Fruit fly (Drosophila melanogaster) whole organism, adult: ENCODE results near the gene CG14400.

Source experiments
- CG11617 ChIP-seq: fragments of 200-800 bp; sonication (Bioruptor generic); optimal IDR thresholded peaks from 2 replicates; lab custom pipeline; 2017; ENCODE audit warnings: mild to moderate bottlenecking, missing biosample characterization, missing genetic modification reagents, missing genetic modification characterization
- CG12768 ChIP-seq: fragments of 200-800 bp; sonication (Bioruptor generic); optimal IDR thresholded peaks from 2 replicates; lab custom pipeline; 2017; ENCODE audit warnings: missing biosample characterization, missing genetic modification characterization, mild to moderate bottlenecking, moderate library complexity, missing genetic modification reagents
- CG14711 ChIP-seq: fragments of 200-800 bp; sonication (Bioruptor generic); optimal IDR thresholded peaks from 2 replicates; lab custom pipeline; 2018; ENCODE audit warnings: missing biosample characterization, mild to moderate bottlenecking, missing genetic modification characterization, moderate library complexity
- CG1620 ChIP-seq: fragments of 200-800 bp; sonication (Bioruptor generic); optimal IDR thresholded peaks from 2 replicates; lab custom pipeline; 2016; ENCODE audit warnings: missing biosample characterization, missing genetic modification characterization
- CG33017 ChIP-seq: fragments of 200-800 bp; sonication (Bioruptor generic); optimal IDR thresholded peaks from 2 replicates; lab custom pipeline; 2018; ENCODE audit warnings: missing biosample characterization, mild to moderate bottlenecking, missing genetic modification characterization, moderate library complexity
- CG5204 ChIP-seq: fragments of 200-800 bp; sonication (Bioruptor generic); optimal IDR thresholded peaks from 2 replicates; lab custom pipeline; 2016; ENCODE audit warnings: missing biosample characterization, missing genetic modification characterization
- CG7045 ChIP-seq: fragments of 200-800 bp; sonication (Bioruptor generic); optimal IDR thresholded peaks from 2 replicates; lab custom pipeline; 2017; ENCODE audit warnings: missing biosample characterization, mild to moderate bottlenecking, missing genetic modification characterization
- CG7101 ChIP-seq: fragments of 200-800 bp; sonication (Bioruptor generic); optimal IDR thresholded peaks from 2 replicates; lab custom pipeline; 2018; ENCODE audit warnings: missing biosample characterization, mild to moderate bottlenecking, missing genetic modification characterization, moderate library complexity
- Clk ChIP-seq: fragments of 200-800 bp; sonication (Bioruptor generic); optimal IDR thresholded peaks from 2 replicates; lab custom pipeline; 2017; ENCODE audit warnings: missing biosample characterization, missing genetic modification characterization
- Crg-1 ChIP-seq: fragments of 200-800 bp; sonication (Bioruptor generic); optimal IDR thresholded peaks from 2 replicates; lab custom pipeline; 2016; ENCODE audit warnings: missing biosample characterization, missing genetic modification characterization
- Hr96 ChIP-seq: fragments of 200-800 bp; sonication (Bioruptor generic); optimal IDR thresholded peaks from 2 replicates; lab custom pipeline; 2016; ENCODE audit warnings: missing biosample characterization, missing genetic modification characterization
- Mnt ChIP-seq: fragments of 200-800 bp; sonication (Bioruptor generic); optimal IDR thresholded peaks from 2 replicates; lab custom pipeline; 2016; ENCODE audit warnings: missing biosample characterization, mild to moderate bottlenecking, missing genetic modification characterization
- bab1 ChIP-seq: fragments of 200-800 bp; sonication (Bioruptor generic); optimal IDR thresholded peaks from 3 replicates; lab custom pipeline; 2019; ENCODE audit warnings: missing biosample characterization, mild to moderate bottlenecking, missing genetic modification characterization, moderate library complexity
- cic ChIP-seq: fragments of 200-800 bp; sonication (Bioruptor generic); optimal IDR thresholded peaks from 2 replicates; lab custom pipeline; 2017; ENCODE audit warnings: missing biosample characterization, mild to moderate bottlenecking, missing genetic modification characterization, moderate library complexity
- cnc ChIP-seq, 2 experiments: fragments of >200 bp; optimal IDR thresholded peaks; 2 replicates each; lab custom pipeline; 2017
- kay ChIP-seq: fragments of 200-800 bp; sonication (Bioruptor generic); peaks from one replicate; lab custom pipeline; 2016; ENCODE audit warnings: missing biosample characterization, missing genetic modification characterization, borderline replicate concordance
- ovo ChIP-seq: fragments of 200-800 bp; sonication (Bioruptor generic); optimal IDR thresholded peaks from 2 replicates; lab custom pipeline; 2016; ENCODE audit warnings: missing biosample characterization, missing genetic modification characterization
- pad ChIP-seq: fragments of 200-800 bp; sonication (Bioruptor generic); optimal IDR thresholded peaks from 3 replicates; lab custom pipeline; 2017; ENCODE audit warnings: missing biosample characterization, missing genetic modification characterization, mild to moderate bottlenecking, moderate library complexity, missing genetic modification reagents
- tj ChIP-seq: fragments of 200-800 bp; sonication (Bioruptor generic); optimal IDR thresholded peaks from 3 replicates; lab custom pipeline; 2017; ENCODE audit warnings: missing biosample characterization, mild to moderate bottlenecking, missing genetic modification characterization, moderate library complexity
- toe ChIP-seq: fragments of 200-800 bp; sonication (Bioruptor generic); optimal IDR thresholded peaks from 2 replicates; lab custom pipeline; 2016; ENCODE audit warnings: missing biosample characterization, missing genetic modification characterization

CG14400 gene

dm6 chr2L:20857791-20858190 is at the start of gene CG14400:
TSS of gene CG14400 (minus strand) at chr2L:20857891.
- no peak for TF ChIP-seq Hr96 (GFP tag; lab: Kevin White, UChicago)
- TF ChIP-seq ovo (GFP tag; lab: Kevin White, UChicago), result no peak
- TF ChIP-seq Mnt, result no peak
- no peak for TF ChIP-seq CG12768
- TF ChIP-seq CG7101, result no peak
- TF ChIP-seq CG14711 (tag; lab: Kevin White, UChicago), result no peak
- TF ChIP-seq kay (GFP tag; lab: Kevin White, UChicago), result no peak
- no peak for TF ChIP-seq Crg-1
- TF ChIP-seq CG33017 (tag; lab: Kevin White, UChicago), result no peak
- no peak for TF ChIP-seq CG5204 (GFP tag; lab: Kevin White, UChicago)
- TF ChIP-seq bab1 (GFP tag; lab: Kevin White, UChicago), result no peak
- no peak for TF ChIP-seq toe
- TF ChIP-seq CG1620 (GFP tag; lab: Kevin White, UChicago), result no peak
- TF ChIP-seq CG7045, result no peak
- TF ChIP-seq cic (GFP tag; lab: Kevin White, UChicago), result no peak
- TF ChIP-seq tj (GFP tag; lab: Kevin White, UChicago), result no peak
- TF ChIP-seq CG11617 (GFP tag; lab: Kevin White, UChicago), result no peak
- TF ChIP-seq cnc (optimal IDR thresholded peaks at IDR 0.05; lab: Kevin White, UChicago), result no peak
- no peak for TF ChIP-seq pad

- TF ChIP-seq CG33017 (tag; lab: Kevin White, UChicago), result no peak
- TF ChIP-seq CG7045, result no peak
- TF ChIP-seq CG12768, result peak; percentile 20
- peak; percentile 92 for TF ChIP-seq tj (GFP tag; lab: Kevin White, UChicago)
- no peak for TF ChIP-seq Crg-1
Measured at dm6 chr2L:20905025-20905424, 47.3 kb upstream of the CG14400 start.

DNA sequence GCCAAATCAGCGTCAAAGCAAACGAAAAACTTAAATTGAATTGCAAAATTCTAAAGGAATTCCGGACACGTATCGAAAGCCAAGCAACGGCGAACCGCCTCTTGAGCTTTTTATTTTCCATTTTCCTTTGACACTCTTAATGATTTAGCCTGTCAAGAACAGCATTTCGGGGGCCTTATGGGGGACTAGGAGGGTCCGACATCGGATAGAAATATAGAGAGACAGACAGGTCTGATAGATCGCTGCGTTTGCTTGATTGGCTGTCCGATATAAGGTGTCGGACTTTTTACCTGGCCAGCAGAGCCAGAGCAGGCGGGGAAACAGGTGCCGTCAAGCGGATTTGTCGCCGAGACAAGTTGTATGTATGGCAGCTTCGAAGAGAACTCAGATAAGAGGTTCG is 46.6 kb upstream of the CG14400 start:
- no peak for TF ChIP-seq CG11617 (GFP tag; lab: Kevin White, UChicago)
- peak; percentile 40 for TF ChIP-seq kay (GFP tag; lab: Kevin White, UChicago)
- TF ChIP-seq ovo (GFP tag; lab: Kevin White, UChicago), result no peak

DNA sequence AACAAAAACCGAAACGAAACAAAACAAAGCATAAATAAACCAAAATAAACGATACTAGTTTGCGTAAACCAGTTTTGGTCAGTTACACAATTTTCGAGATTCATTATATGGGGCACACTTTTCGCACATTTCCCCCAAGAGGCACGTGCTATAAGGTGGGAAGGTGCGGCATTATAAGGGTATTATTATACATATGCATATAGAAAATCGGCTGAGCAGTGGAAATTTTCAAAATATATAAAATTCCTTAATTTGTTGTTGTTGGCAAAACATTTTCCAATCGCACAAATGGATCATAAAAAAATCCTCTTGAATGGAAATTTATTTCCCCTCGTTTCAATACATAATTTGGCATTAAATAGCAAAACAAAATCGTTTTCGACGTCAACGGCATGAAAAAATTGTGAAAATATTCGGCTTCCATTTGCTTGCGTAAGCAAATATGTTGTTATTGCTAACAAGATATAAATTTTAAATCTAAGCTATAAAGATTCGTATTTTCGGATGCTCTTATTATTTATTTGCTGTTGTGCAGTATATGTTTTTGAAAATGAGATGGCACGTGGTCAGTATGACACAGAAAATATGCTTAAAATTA is 40.9 kb upstream of the CG14400 start:
- TF ChIP-seq pad (no peak), cic (GFP tag; lab: Kevin White, UChicago) (no peak), kay (GFP tag; lab: Kevin White, UChicago) (peak; percentile 58)

DNA sequence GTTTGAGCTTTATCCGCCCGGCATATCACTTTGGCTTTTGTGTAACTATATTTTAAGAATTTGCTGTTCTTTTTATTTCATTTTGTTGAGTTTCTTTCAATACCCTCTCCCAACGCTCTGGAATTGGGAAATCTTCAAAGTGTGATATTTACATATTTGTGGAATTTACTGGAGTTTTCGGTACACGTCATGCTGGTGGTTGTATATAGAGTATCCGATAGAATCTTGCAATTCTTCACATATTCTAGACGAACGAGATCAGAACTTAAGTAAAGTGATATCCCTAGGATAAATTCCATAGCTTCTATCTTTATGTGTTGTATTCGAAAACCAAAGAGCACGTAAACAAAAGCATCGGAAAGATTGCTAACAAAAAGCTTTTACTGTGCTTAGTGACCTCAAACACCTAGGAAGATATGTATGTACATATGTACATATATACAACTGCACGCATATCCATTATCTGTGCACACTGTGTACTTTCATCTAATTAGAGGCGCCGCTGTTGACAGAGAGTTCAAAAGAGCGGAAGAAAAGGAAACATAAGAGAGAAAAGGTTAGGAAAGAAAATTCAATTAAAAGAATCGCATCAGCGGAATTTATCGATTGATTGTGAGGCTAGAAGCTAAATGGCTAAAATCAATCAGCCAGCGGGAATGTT is 39.1 kb upstream of the CG14400 start:
- TF ChIP-seq CG5204 (GFP tag; lab: Kevin White, UChicago), result no peak
- peak; percentile 76 for TF ChIP-seq kay (GFP tag; lab: Kevin White, UChicago)
- TF ChIP-seq CG1620 (GFP tag; lab: Kevin White, UChicago), result no peak
- peak; percentile 19 for TF ChIP-seq CG7101
- TF ChIP-seq CG33017 (tag; lab: Kevin White, UChicago), result peak; percentile 31
- TF ChIP-seq Crg-1, result peak; percentile 52
- TF ChIP-seq tj (GFP tag; lab: Kevin White, UChicago), result peak; percentile 4
- TF ChIP-seq CG7045, result peak; percentile 37
- peak; percentile 37 for TF ChIP-seq Mnt

DNA sequence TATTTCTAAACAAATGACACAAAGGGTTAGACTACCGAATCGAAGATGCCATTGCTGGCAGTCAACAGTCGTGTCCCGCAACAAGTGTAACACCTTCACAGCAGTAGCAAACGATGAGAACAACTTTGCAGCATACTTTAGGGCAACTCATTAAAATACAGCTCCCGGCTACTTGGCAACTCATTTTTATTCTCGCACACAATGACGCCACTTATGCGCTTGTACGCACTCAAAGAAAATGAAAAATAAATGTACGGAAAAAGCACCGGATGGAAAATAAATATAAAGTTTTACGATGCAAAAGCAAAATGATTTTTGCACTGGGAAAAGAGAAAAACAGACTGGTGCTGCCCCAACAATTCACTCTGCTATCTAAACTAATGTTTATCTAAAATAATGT is 33.5 kb upstream of the CG14400 start:
- TF ChIP-seq pad (no peak), CG14711 (tag; lab: Kevin White, UChicago) (peak; percentile 92)

- no peak for TF ChIP-seq Hr96 (GFP tag; lab: Kevin White, UChicago)
- TF ChIP-seq ovo (GFP tag; lab: Kevin White, UChicago), result no peak
- no peak for TF ChIP-seq bab1 (GFP tag; lab: Kevin White, UChicago)
- no peak for TF ChIP-seq CG14711 (tag; lab: Kevin White, UChicago)
- TF ChIP-seq kay (GFP tag; lab: Kevin White, UChicago), result no peak
- no peak for TF ChIP-seq CG33017 (tag; lab: Kevin White, UChicago)
- TF ChIP-seq CG7045, result no peak
- no peak for TF ChIP-seq CG11617 (GFP tag; lab: Kevin White, UChicago)
- no peak for TF ChIP-seq tj (GFP tag; lab: Kevin White, UChicago)
- TF ChIP-seq Clk (GFP tag; lab: Kevin White, UChicago), result no peak
- no peak for TF ChIP-seq Mnt
- peak; percentile 42 for TF ChIP-seq cic (GFP tag; lab: Kevin White, UChicago)
- no peak for TF ChIP-seq CG1620 (GFP tag; lab: Kevin White, UChicago)
- no peak for TF ChIP-seq Crg-1
- TF ChIP-seq CG7101, result peak; percentile 10
- TF ChIP-seq toe, result no peak
- TF ChIP-seq CG5204 (GFP tag; lab: Kevin White, UChicago), result no peak
- TF ChIP-seq cnc (optimal IDR thresholded peaks at IDR 0.05; lab: Kevin White, UChicago), result no peak
- TF ChIP-seq pad, result no peak
- peak; percentile 70 for TF ChIP-seq CG12768
Measured at dm6 chr2L:20889857-20890606, 32.3 kb upstream of the CG14400 start.
